Fruit fly (Drosophila melanogaster): ENCODE data around the gene Art6.

Art6 gene

dm6 chr3R:13914760-13915417, 30.7 kb downstream of the Art6 start (continued):
- TF ChIP-seq vnd (GFP tag; IDR thresholded peaks at IDR 0.05; ENCODE audit: partially characterized antibody) (no peak), CG7372 (GFP tag; IDR thresholded peaks at IDR 0.05) (peak; percentile 65), nmo (GFP tag; optimal IDR thresholded peaks at IDR 0.05) (peak; percentile 78), sisA (GFP tag; IDR thresholded peaks at IDR 0.05) (peak; percentile 79), CG3163 (GFP tag; optimal IDR thresholded peaks at IDR 0.05) (peak; percentile 42), ac (GFP tag; optimal IDR thresholded peaks at IDR 0.05) (no peak), CG5953 (GFP tag; IDR thresholded peaks at IDR 0.05) (peak; percentile 77), Opbp (GFP tag; IDR thresholded peaks at IDR 0.05; ENCODE audit: partially characterized antibody) (no peak), CG10431 (GFP tag; optimal IDR thresholded peaks at IDR 0.05) (no peak), Oli (tag; optimal IDR thresholded peaks at IDR 0.05) (peak; percentile 82), dm (GFP tag; optimal IDR thresholded peaks at IDR 0.05) (peak; percentile 62), HmgZ (tag; optimal IDR thresholded peaks at IDR 0.05) (peak; percentile 6), CG7745 (tag; optimal IDR thresholded peaks at IDR 0.05) (no peak), CG8290 (GFP tag; optimal IDR thresholded peaks at IDR 0.05) (peak; percentile 53), CG8290 (tag; optimal IDR thresholded peaks at IDR 0.05) (peak in 1 of 2 experiments; percentile 65), CG31388 (GFP tag; optimal IDR thresholded peaks at IDR 0.05) (no peak), kah (GFP tag; optimal IDR thresholded peaks at IDR 0.05) (peak; percentile 46), h (optimal IDR thresholded peaks at IDR 0.05) (no peak), CG14710 (tag; optimal IDR thresholded peaks at IDR 0.05) (peak; percentile 60), CG11723 (GFP tag; optimal IDR thresholded peaks at IDR 0.05) (peak; percentile 54), Blimp-1 (GFP tag; optimal IDR thresholded peaks at IDR 0.05) (peak; percentile 74), kni (GFP tag; optimal IDR thresholded peaks at IDR 0.05) (no peak), CG5180 (GFP tag; optimal IDR thresholded peaks at IDR 0.05) (peak; percentile 56), her (GFP tag; optimal IDR thresholded peaks at IDR 0.05) (peak; percentile 63), insv (GFP tag; optimal IDR thresholded peaks at IDR 0.05) (no peak), CG31224 (GFP tag; IDR thresholded peaks at IDR 0.05) (peak; percentile 75), cato (GFP tag; optimal IDR thresholded peaks at IDR 0.05; ENCODE audit: borderline replicate concordance) (peak; percentile 40), Dbx (GFP tag; IDR thresholded peaks at IDR 0.05) (peak; percentile 68; the same call in 2 of the 3 replicates), Dref (GFP tag; IDR thresholded peaks at IDR 0.05) (peak; percentile 27; the same call in 1 of the 2 replicates), bigmax (GFP tag; optimal IDR thresholded peaks at IDR 0.05) (no peak), CG15601 (tag; optimal IDR thresholded peaks at IDR 0.05) (peak; percentile 68), onecut (GFP tag; IDR thresholded peaks at IDR 0.05) (peak; percentile 87), CG31441 (GFP tag; IDR thresholded peaks at IDR 0.05) (peak; percentile 83), CG7556 (GFP tag; optimal IDR thresholded peaks at IDR 0.05) (peak; percentile 65), Ets65A (GFP tag) (peak; percentile 94), Trl (optimal IDR thresholded peaks at IDR 0.05) (no peak), Trl (GFP tag; optimal IDR thresholded peaks at IDR 0.05) (peak; percentile 79), CG6813 (GFP tag; optimal IDR thresholded peaks at IDR 0.05) (peak; percentile 36), CG12219 (GFP tag; optimal IDR thresholded peaks at IDR 0.05) (peak; percentile 74), D19B (GFP tag; optimal IDR thresholded peaks at IDR 0.05) (peak; percentile 48), CG1792 (GFP tag; optimal IDR thresholded peaks at IDR 0.05) (peak; percentile 65), oc (tag; optimal IDR thresholded peaks at IDR 0.05) (peak; percentile 96), cas (GFP tag; IDR thresholded peaks at IDR 0.05) (0 out of 2 replicates have a peak, but pooled peaks have one; percentile 33), Nf-YC (tag; optimal IDR thresholded peaks at IDR 0.05) (peak; percentile 31), otp (GFP tag; IDR thresholded peaks at IDR 0.05) (peak; percentile 77), NfI (GFP tag; optimal IDR thresholded peaks at IDR 0.05) (peak; percentile 47), sc (optimal IDR thresholded peaks at IDR 0.05) (no peak), sc (GFP tag; optimal IDR thresholded peaks at IDR 0.05) (peak; percentile 42), scrt (GFP tag; optimal IDR thresholded peaks at IDR 0.05) (peak; percentile 70), CG12155 (GFP tag; optimal IDR thresholded peaks at IDR 0.05) (peak; percentile 39)
